Worm (Caenorhabditis elegans) whole organism, L3 larva: ENCODE data around the gene nhr-233.

Source experiments
- R02D3.7 ChIP-seq: fragments of 150-350 bp; optimal IDR thresholded peaks from 2 replicates; lab custom pipeline; 2014; ENCODE audit warnings: missing biosample characterization, missing genetic modification characterization
- ZK546.5 ChIP-seq: sonication (generic microtip); optimal IDR thresholded peaks from 2 replicates; lab custom pipeline; 2017; ENCODE audit warnings: missing biosample characterization, missing genetic modification characterization
- ama-1 ChIP-seq: fragments of 150-350 bp; optimal IDR thresholded peaks from 2 replicates; lab custom pipeline; 2018
- ceh-16 ChIP-seq: sonication (generic microtip); optimal IDR thresholded peaks from 2 replicates; lab custom pipeline; 2017; ENCODE audit warnings: missing biosample characterization, missing genetic modification characterization
- ceh-28 ChIP-seq: fragments of 150-350 bp; optimal IDR thresholded peaks from 2 replicates; lab custom pipeline; 2014; ENCODE audit warnings: missing biosample characterization, missing genetic modification reagents, missing genetic modification characterization
- ceh-9 ChIP-seq: sonication (generic microtip); optimal IDR thresholded peaks from 2 replicates; lab custom pipeline; 2018; ENCODE audit warnings: missing biosample characterization, missing genetic modification characterization
- daf-12 ChIP-seq: fragments of 150-350 bp; optimal IDR thresholded peaks from 2 replicates; lab custom pipeline; 2014; ENCODE audit warnings: missing biosample characterization, missing genetic modification reagents, missing genetic modification characterization
- egl-27 ChIP-seq: sonication (generic microtip); optimal IDR thresholded peaks from 4 replicates; lab custom pipeline; 2017; ENCODE audit warnings: missing biosample characterization, missing genetic modification reagents, missing genetic modification characterization
- egl-5 ChIP-seq: fragments of 150-350 bp; optimal IDR thresholded peaks from 2 replicates; lab custom pipeline; 2017; ENCODE audit warnings: missing biosample characterization, missing genetic modification reagents, missing genetic modification characterization, inconsistent platforms
- elt-1 ChIP-seq: fragments of 150-350 bp; optimal IDR thresholded peaks from 2 replicates; lab custom pipeline; 2014; ENCODE audit warnings: missing biosample characterization, missing genetic modification characterization
- elt-2 ChIP-seq: sonication (generic microtip); optimal IDR thresholded peaks from 2 replicates; lab custom pipeline; 2016; ENCODE audit warnings: missing genetic modification reagents, mild to moderate bottlenecking, missing genetic modification characterization, missing compliant biosample characterization
- eor-1 ChIP-seq, 2 experiments: fragments of 150-350 bp; optimal IDR thresholded peaks; 2 replicates each; lab custom pipeline; 2014 to 2018; ENCODE audit warnings: missing biosample characterization in 2 of 2, missing genetic modification characterization in 2 of 2
- fkh-10 ChIP-seq: sonication (generic microtip); optimal IDR thresholded peaks from 2 replicates; lab custom pipeline; 2017; ENCODE audit warnings: missing biosample characterization, missing genetic modification reagents, missing genetic modification characterization
- fkh-2 ChIP-seq: fragments of 150-350 bp; optimal IDR thresholded peaks from 2 replicates; lab custom pipeline; 2014; ENCODE audit warnings: missing biosample characterization, missing genetic modification reagents, missing genetic modification characterization
- fos-1 ChIP-seq: fragments of 150-350 bp; optimal IDR thresholded peaks from 2 replicates; lab custom pipeline; 2014; ENCODE audit warnings: missing biosample characterization, missing genetic modification characterization
- hmg-11 ChIP-seq: sonication (generic microtip); optimal IDR thresholded peaks from 2 replicates; lab custom pipeline; 2016; ENCODE audit warnings: missing genetic modification characterization, missing compliant biosample characterization
- jun-1 ChIP-seq: fragments of 150-350 bp; optimal IDR thresholded peaks from 2 replicates; lab custom pipeline; 2014; ENCODE audit warnings: missing biosample characterization, missing genetic modification reagents, missing genetic modification characterization
- lin-39 ChIP-seq: fragments of 150-350 bp; optimal IDR thresholded peaks from 2 replicates; lab custom pipeline; 2018; ENCODE audit warnings: missing biosample characterization, missing genetic modification reagents, missing genetic modification characterization
- lsy-12 ChIP-seq: sonication (generic microtip); optimal IDR thresholded peaks from 2 replicates; lab custom pipeline; 2016; ENCODE audit warnings: mild to moderate bottlenecking, missing genetic modification characterization, missing compliant biosample characterization
- mdl-1 ChIP-seq: fragments of 150-350 bp; optimal IDR thresholded peaks from 2 replicates; lab custom pipeline; 2014; ENCODE audit warnings: missing biosample characterization, missing genetic modification characterization
- nfya-1 ChIP-seq: sonication (generic microtip); optimal IDR thresholded peaks from 2 replicates; lab custom pipeline; 2017; ENCODE audit warnings: missing genetic modification characterization, mild to moderate bottlenecking, missing compliant biosample characterization, antibody characterized with exemption, moderate library complexity; ENCODE audit not compliant: insufficient read depth
- nhr-11 ChIP-seq: fragments of 150-350 bp; optimal IDR thresholded peaks from 2 replicates; lab custom pipeline; 2014; ENCODE audit warnings: missing biosample characterization, missing genetic modification characterization
- nhr-12 ChIP-seq: fragments of 150-350 bp; optimal IDR thresholded peaks from 2 replicates; lab custom pipeline; 2014; ENCODE audit warnings: missing biosample characterization, missing genetic modification characterization
- nhr-43 ChIP-seq: sonication (generic microtip); optimal IDR thresholded peaks from 2 replicates; lab custom pipeline; 2016; ENCODE audit warnings: mild to moderate bottlenecking, missing genetic modification characterization, missing compliant biosample characterization; ENCODE audit not compliant: poor library complexity, severe bottlenecking
- nhr-67 ChIP-seq: fragments of 150-350 bp; optimal IDR thresholded peaks from 2 replicates; lab custom pipeline; 2014; ENCODE audit warnings: missing biosample characterization, missing genetic modification characterization
- nhr-76 ChIP-seq: fragments of 150-350 bp; sonication (generic microtip); optimal IDR thresholded peaks from 5 replicates; lab custom pipeline; 2014; ENCODE audit warnings: missing biosample characterization, missing genetic modification characterization
- nhr-77 ChIP-seq: fragments of 150-350 bp; optimal IDR thresholded peaks from 2 replicates; lab custom pipeline; 2014; ENCODE audit warnings: missing biosample characterization, missing genetic modification characterization
- pqm-1 ChIP-seq: fragments of 150-350 bp; optimal IDR thresholded peaks from 2 replicates; lab custom pipeline; 2017; ENCODE audit warnings: missing biosample characterization, missing genetic modification characterization, inconsistent platforms
- skn-1 ChIP-seq: fragments of 150-350 bp; optimal IDR thresholded peaks from 2 replicates; lab custom pipeline; 2014; ENCODE audit warnings: missing biosample characterization, missing genetic modification characterization
- snpc-4 ChIP-seq: fragments of 150-350 bp; optimal IDR thresholded peaks from 2 replicates; lab custom pipeline; 2014; ENCODE audit warnings: missing biosample characterization, missing genetic modification characterization
- tbx-2 ChIP-seq: sonication (generic microtip); optimal IDR thresholded peaks from 2 replicates; lab custom pipeline; 2016; ENCODE audit warnings: mild to moderate bottlenecking, missing genetic modification characterization, missing compliant biosample characterization
- zag-1 ChIP-seq: fragments of 150-350 bp; optimal IDR thresholded peaks from 2 replicates; lab custom pipeline; 2014; ENCODE audit warnings: missing biosample characterization, missing genetic modification characterization
- ztf-11 ChIP-seq: fragments of 150-350 bp; optimal IDR thresholded peaks from 2 replicates; lab custom pipeline; 2014; ENCODE audit warnings: missing biosample characterization, missing genetic modification characterization
- ztf-4 ChIP-seq: fragments of 150-350 bp; optimal IDR thresholded peaks from 2 replicates; lab custom pipeline; 2014; ENCODE audit warnings: missing biosample characterization, missing genetic modification characterization

Gene nhr-233

ce11 chrV:16591992-16592798, 21.6 kb upstream of the nhr-233 start, which contains the start of gene srh-269:
Gene srh-269, minus strand, starts transcription at chrV:16592042.
- no peak for TF ChIP-seq mdl-1 (tag; lab: Kevin White, UChicago)
- TF ChIP-seq fos-1 = peak; percentile 68
- TF ChIP-seq fkh-2 (tag; lab: Kevin White, UChicago) = no peak
- no peak for TF ChIP-seq fkh-10 (GFP tag; lab: Kevin White, UChicago)
- peak; percentile 56 for TF ChIP-seq ztf-4 (tag; lab: Kevin White, UChicago)
- TF ChIP-seq elt-1 (tag; lab: Kevin White, UChicago) = no peak
- TF ChIP-seq ztf-11 = no peak
- no peak for TF ChIP-seq tbx-2 (tag; lab: Kevin White, UChicago)
- no peak for TF ChIP-seq skn-1 (tag; lab: Kevin White, UChicago)
- peak; percentile 32 for TF ChIP-seq pqm-1 (tag; lab: Kevin White, UChicago)
- TF ChIP-seq elt-2 (tag; lab: Kevin White, UChicago) = peak; percentile 61
- TF ChIP-seq nhr-77 (tag; lab: Kevin White, UChicago) = no peak
- TF ChIP-seq lsy-12 (tag; lab: Kevin White, UChicago) = peak; percentile 67
- TF ChIP-seq hmg-11 (tag; lab: Kevin White, UChicago) = peak; percentile 85
- TF ChIP-seq ceh-28 (tag; lab: Kevin White, UChicago) = no peak
- TF ChIP-seq lin-39 (tag; lab: Kevin White, UChicago) = peak; percentile 41
- peak; percentile 33 for TF ChIP-seq egl-27
- TF ChIP-seq nhr-12 (tag; lab: Kevin White, UChicago) = no peak
- peak; percentile 95 for TF ChIP-seq ama-1 (lab: Kevin White, UChicago)
- TF ChIP-seq zag-1 (tag; lab: Kevin White, UChicago) = no peak
- TF ChIP-seq snpc-4 (tag; lab: Kevin White, UChicago) = peak; percentile 47
- peak; percentile 46 for TF ChIP-seq nfya-1 (tag; lab: Kevin White, UChicago)
- peak; percentile 18 for TF ChIP-seq jun-1
- no peak for TF ChIP-seq ZK546.5
- TF ChIP-seq egl-5 (tag; lab: Kevin White, UChicago) = no peak
- peak; percentile 71 for TF ChIP-seq nhr-43 (tag; lab: Kevin White, UChicago)

- TF ChIP-seq ztf-11 = no peak
- no peak for TF ChIP-seq skn-1 (tag; lab: Kevin White, UChicago)
- no peak for TF ChIP-seq daf-12 (tag; lab: Kevin White, UChicago)
Measured at ce11 chrV:16589488-16589887, 18.9 kb upstream of the nhr-233 start.

ce11 chrV:16588428-16588827, 17.8 kb upstream of the nhr-233 start, which contains the start of gene srw-73:
Gene srw-73, minus strand, starts transcription at chrV:16588528.
- TF ChIP-seq ceh-16 (tag; lab: Kevin White, UChicago) (no peak), ZK546.5 (no peak), fkh-2 (tag; lab: Kevin White, UChicago) (no peak), fkh-10 (GFP tag; lab: Kevin White, UChicago) (no peak), nhr-11 (tag; lab: Kevin White, UChicago) (no peak), elt-2 (tag; lab: Kevin White, UChicago) (no peak), nhr-77 (tag; lab: Kevin White, UChicago) (no peak), zag-1 (tag; lab: Kevin White, UChicago) (no peak), ztf-11 (no peak), ceh-28 (tag; lab: Kevin White, UChicago) (no peak), R02D3.7 (tag; lab: Kevin White, UChicago) (no peak), pqm-1 (tag; lab: Kevin White, UChicago) (no peak), nhr-67 (no peak), jun-1 (no peak), eor-1 (tag; optimal IDR thresholded peaks at IDR 0.05; lab: Kevin White, UChicago) (no peak), ceh-9 (no peak)

- TF ChIP-seq zag-1 (tag; lab: Kevin White, UChicago) (no peak), ceh-28 (tag; lab: Kevin White, UChicago) (no peak), nhr-76 (no peak), jun-1 (no peak), nhr-12 (tag; lab: Kevin White, UChicago) (no peak), mdl-1 (tag; lab: Kevin White, UChicago) (no peak)
Measured at ce11 chrV:16582973-16583372, 12.4 kb upstream of the nhr-233 start, which contains the start of gene str-150. Gene str-150, plus strand, starts transcription at chrV:16583273.
